Worm (Caenorhabditis elegans) whole organism, mixed stage, embryonic: ENCODE results near the gene C55A6.1.

Experiments used
- M03D4.4 ChIP-seq: sonication (generic microtip); optimal IDR thresholded peaks from 2 replicates; lab custom pipeline; 2017; ENCODE audit warnings: mild to moderate bottlenecking, missing genetic modification characterization, missing compliant biosample characterization
- bed-3 ChIP-seq: fragments of 200-800 bp; sonication (Bioruptor generic); optimal IDR thresholded peaks from 3 replicates; lab custom pipeline; 2018; ENCODE audit warnings: mild to moderate bottlenecking, missing genetic modification characterization, moderate library complexity, missing compliant biosample characterization
- blmp-1 ChIP-seq: fragments of 150-350 bp; optimal IDR thresholded peaks from 2 replicates; lab custom pipeline; 2014; ENCODE audit warnings: missing biosample characterization, missing genetic modification characterization
- ceh-39 ChIP-seq: fragments of 150-350 bp; optimal IDR thresholded peaks from 2 replicates; lab custom pipeline; 2014; ENCODE audit warnings: missing biosample characterization, missing genetic modification characterization
- ceh-83 ChIP-seq: fragments of 200-800 bp; sonication (Bioruptor generic); optimal IDR thresholded peaks from 2 replicates; lab custom pipeline; 2018; ENCODE audit warnings: mild to moderate bottlenecking, missing genetic modification characterization, missing compliant biosample characterization
- ces-1 ChIP-seq: fragments of 150-350 bp; optimal IDR thresholded peaks from 2 replicates; lab custom pipeline; 2014; ENCODE audit warnings: missing biosample characterization, missing genetic modification reagents, missing genetic modification characterization
- cnd-1 ChIP-seq: fragments of 200-800 bp; sonication (Bioruptor generic); optimal IDR thresholded peaks from 2 replicates; lab custom pipeline; 2018; ENCODE audit warnings: mild to moderate bottlenecking, missing genetic modification characterization, missing compliant biosample characterization
- drap-1 ChIP-seq: fragments of 200-800 bp; sonication (Bioruptor generic); optimal IDR thresholded peaks from 3 replicates; lab custom pipeline; 2018; ENCODE audit warnings: mild to moderate bottlenecking, missing genetic modification characterization, missing compliant biosample characterization
- elt-1 ChIP-seq: sonication (generic microtip); optimal IDR thresholded peaks from 2 replicates; lab custom pipeline; 2017; ENCODE audit warnings: missing genetic modification characterization, mild to moderate bottlenecking, missing compliant biosample characterization, antibody characterized with exemption, moderate library complexity, borderline replicate concordance; ENCODE audit not compliant: insufficient read depth
- elt-3 ChIP-seq: fragments of 150-350 bp; optimal IDR thresholded peaks from 2 replicates; lab custom pipeline; 2014; ENCODE audit warnings: missing biosample characterization, missing genetic modification characterization
- flh-1 ChIP-seq: fragments of 200-800 bp; sonication (Bioruptor generic); optimal IDR thresholded peaks from 2 replicates; lab custom pipeline; 2018; ENCODE audit warnings: mild to moderate bottlenecking, missing genetic modification characterization, moderate library complexity, missing compliant biosample characterization
- ham-2 ChIP-seq: fragments of 200-800 bp; sonication (Bioruptor generic); optimal IDR thresholded peaks from 2 replicates; lab custom pipeline; 2018; ENCODE audit warnings: mild to moderate bottlenecking, missing genetic modification characterization, missing compliant biosample characterization
- lin-32 ChIP-seq: fragments of 200-800 bp; sonication (Bioruptor generic); optimal IDR thresholded peaks from 2 replicates; lab custom pipeline; 2018; ENCODE audit warnings: mild to moderate bottlenecking, missing genetic modification characterization, missing compliant biosample characterization
- lsy-2 ChIP-seq: fragments of 150-350 bp; optimal IDR thresholded peaks from 2 replicates; lab custom pipeline; 2014; ENCODE audit warnings: missing biosample characterization, missing genetic modification characterization
- mab-5 ChIP-seq: fragments of 150-350 bp; optimal IDR thresholded peaks from 2 replicates; lab custom pipeline; 2014; ENCODE audit warnings: missing biosample characterization, missing genetic modification characterization
- mep-1 ChIP-seq: fragments of 150-350 bp; optimal IDR thresholded peaks from 2 replicates; lab custom pipeline; 2017; ENCODE audit warnings: missing biosample characterization, missing genetic modification reagents, missing genetic modification characterization, inconsistent platforms
- mls-2 ChIP-seq: sonication (generic microtip); optimal IDR thresholded peaks from 2 replicates; lab custom pipeline; 2016; ENCODE audit warnings: mild to moderate bottlenecking, missing genetic modification characterization, moderate library complexity, missing compliant biosample characterization
- nhr-12 ChIP-seq: fragments of 150-350 bp; optimal IDR thresholded peaks from 2 replicates; lab custom pipeline; 2014; ENCODE audit warnings: missing biosample characterization, missing genetic modification characterization
- nhr-2 ChIP-seq: fragments of 150-350 bp; optimal IDR thresholded peaks from 2 replicates; lab custom pipeline; 2014; ENCODE audit warnings: missing biosample characterization, missing genetic modification characterization
- nhr-237 ChIP-seq: fragments of 150-350 bp; optimal IDR thresholded peaks from 2 replicates; lab custom pipeline; 2014; ENCODE audit warnings: missing biosample characterization, missing genetic modification characterization
- nhr-76 ChIP-seq: sonication (generic microtip); optimal IDR thresholded peaks from 2 replicates; lab custom pipeline; 2017; ENCODE audit warnings: missing biosample characterization, missing genetic modification characterization
- pha-4 ChIP-seq: fragments of 150-350 bp; optimal IDR thresholded peaks from 2 replicates; lab custom pipeline; 2018; ENCODE audit warnings: missing biosample characterization, missing genetic modification reagents, missing genetic modification characterization
- sem-2 ChIP-seq: fragments of 200-800 bp; sonication (Bioruptor generic); optimal IDR thresholded peaks from 2 replicates; lab custom pipeline; 2018; ENCODE audit warnings: mild to moderate bottlenecking, missing genetic modification characterization, missing compliant biosample characterization
- snpc-4 ChIP-seq: fragments of 150-350 bp; optimal IDR thresholded peaks from 2 replicates; lab custom pipeline; 2014; ENCODE audit warnings: missing biosample characterization, missing genetic modification characterization
- sptf-1 ChIP-seq: sonication (generic microtip); optimal IDR thresholded peaks from 2 replicates; lab custom pipeline; 2017; ENCODE audit warnings: mild to moderate bottlenecking, missing genetic modification characterization, moderate library complexity, missing compliant biosample characterization
- tbx-8 ChIP-seq: fragments of 200-800 bp; sonication (Bioruptor generic); optimal IDR thresholded peaks from 2 replicates; lab custom pipeline; 2018; ENCODE audit warnings: mild to moderate bottlenecking, missing genetic modification characterization, moderate library complexity, missing compliant biosample characterization
- unc-120 ChIP-seq: sonication (generic microtip); optimal IDR thresholded peaks from 2 replicates; lab custom pipeline; 2017; ENCODE audit warnings: missing genetic modification characterization, missing compliant biosample characterization; ENCODE audit not compliant: poor library complexity, severe bottlenecking
- unc-39 ChIP-seq: fragments of 150-350 bp; optimal IDR thresholded peaks from 2 replicates; lab custom pipeline; 2014; ENCODE audit warnings: missing biosample characterization, missing genetic modification characterization
- unc-62 ChIP-seq: fragments of 150-350 bp; optimal IDR thresholded peaks from 2 replicates; lab custom pipeline; 2014; ENCODE audit warnings: missing biosample characterization, missing genetic modification reagents, missing genetic modification characterization
- ztf-11 ChIP-seq: fragments of 150-350 bp; optimal IDR thresholded peaks from 2 replicates; lab custom pipeline; 2014; ENCODE audit warnings: missing biosample characterization, missing genetic modification characterization

Gene C55A6.1

ce11 chrV:11490382-11490781, 14.4 kb downstream of the C55A6.1 start, which contains the start of gene dhs-19:
TSS of gene dhs-19 (minus strand) at chrV:11490482.
- TF ChIP-seq nhr-76 (no peak), lsy-2 (tag; lab: Kevin White, UChicago) (no peak), unc-120 (tag; lab: Kevin White, UChicago) (no peak), lin-32 (no peak), ham-2 (GFP tag; lab: Kevin White, UChicago) (no peak), unc-39 (no peak)

ce11 chrV:11488288-11488687, 16.5 kb downstream of the C55A6.1 start:
- TF ChIP-seq nhr-237 (tag; lab: Kevin White, UChicago) (no peak), cnd-1 (tag; lab: Kevin White, UChicago) (no peak), M03D4.4 (tag; lab: Kevin White, UChicago) (no peak), ham-2 (GFP tag; lab: Kevin White, UChicago) (no peak), elt-1 (tag; lab: Kevin White, UChicago) (no peak), ceh-83 (GFP tag; lab: Kevin White, UChicago) (no peak), nhr-2 (tag; lab: Kevin White, UChicago) (no peak), drap-1 (GFP tag; lab: Kevin White, UChicago) (no peak), unc-62 (GFP tag; lab: Kevin White, UChicago) (no peak), nhr-76 (no peak), pha-4 (no peak), elt-3 (tag; lab: Kevin White, UChicago) (no peak)

- TF ChIP-seq nhr-76 = no peak
- TF ChIP-seq unc-39 = no peak
- TF ChIP-seq mls-2 (tag; lab: Kevin White, UChicago) = no peak
- TF ChIP-seq unc-62 (GFP tag; lab: Kevin White, UChicago) = no peak
- TF ChIP-seq lin-32 = no peak
- no peak for TF ChIP-seq nhr-12 (tag; lab: Kevin White, UChicago)
- TF ChIP-seq mep-1 (tag; lab: Kevin White, UChicago) = no peak
- no peak for TF ChIP-seq bed-3 (GFP tag; lab: Kevin White, UChicago)
- TF ChIP-seq ces-1 = no peak
- TF ChIP-seq flh-1 = no peak
- TF ChIP-seq nhr-237 (tag; lab: Kevin White, UChicago) = no peak
Observed at ce11 chrV:11486680-11487079, 18.1 kb downstream of the C55A6.1 start, which contains the start of gene T11F9.10. TSS of gene T11F9.10 (plus strand) at chrV:11486980.

ce11 chrV:11485558-11485957, 19.2 kb downstream of the C55A6.1 start, which contains the start of gene srh-1:
TSS of gene srh-1 (plus strand) at chrV:11485858.
- TF ChIP-seq nhr-12 (tag; lab: Kevin White, UChicago) = no peak
- no peak for TF ChIP-seq nhr-76
- TF ChIP-seq mab-5 (tag; lab: Kevin White, UChicago) = no peak
- TF ChIP-seq tbx-8 (GFP tag; lab: Kevin White, UChicago) = no peak
- no peak for TF ChIP-seq unc-62 (GFP tag; lab: Kevin White, UChicago)
- no peak for TF ChIP-seq cnd-1 (tag; lab: Kevin White, UChicago)
- TF ChIP-seq ces-1 = no peak
- TF ChIP-seq lin-32 = no peak
- TF ChIP-seq blmp-1 (tag; lab: Kevin White, UChicago) = no peak
- no peak for TF ChIP-seq elt-3 (tag; lab: Kevin White, UChicago)
- TF ChIP-seq snpc-4 (tag; lab: Kevin White, UChicago) = no peak
- no peak for TF ChIP-seq lsy-2 (tag; lab: Kevin White, UChicago)
- no peak for TF ChIP-seq unc-120 (tag; lab: Kevin White, UChicago)
- no peak for TF ChIP-seq ceh-39
- no peak for TF ChIP-seq flh-1
- no peak for TF ChIP-seq drap-1 (GFP tag; lab: Kevin White, UChicago)
- TF ChIP-seq sem-2 (GFP tag; lab: Kevin White, UChicago) = no peak
- TF ChIP-seq sptf-1 (tag; lab: Kevin White, UChicago) = no peak

ce11 chrV:11484404-11484803, 20.4 kb downstream of the C55A6.1 start:
- TF ChIP-seq ham-2 (GFP tag; lab: Kevin White, UChicago) (no peak), ces-1 (no peak), nhr-237 (tag; lab: Kevin White, UChicago) (no peak), sem-2 (GFP tag; lab: Kevin White, UChicago) (no peak), snpc-4 (tag; lab: Kevin White, UChicago) (no peak), bed-3 (GFP tag; lab: Kevin White, UChicago) (no peak), drap-1 (GFP tag; lab: Kevin White, UChicago) (no peak), tbx-8 (GFP tag; lab: Kevin White, UChicago) (no peak), blmp-1 (tag; lab: Kevin White, UChicago) (no peak), ceh-39 (no peak), cnd-1 (tag; lab: Kevin White, UChicago) (no peak), elt-1 (tag; lab: Kevin White, UChicago) (no peak), nhr-12 (tag; lab: Kevin White, UChicago) (no peak), ztf-11 (tag; lab: Kevin White, UChicago) (no peak)
